Fruit fly (Drosophila melanogaster): Measurements from ENCODE around the gene CG9098.

The CG9098 gene

DNA sequence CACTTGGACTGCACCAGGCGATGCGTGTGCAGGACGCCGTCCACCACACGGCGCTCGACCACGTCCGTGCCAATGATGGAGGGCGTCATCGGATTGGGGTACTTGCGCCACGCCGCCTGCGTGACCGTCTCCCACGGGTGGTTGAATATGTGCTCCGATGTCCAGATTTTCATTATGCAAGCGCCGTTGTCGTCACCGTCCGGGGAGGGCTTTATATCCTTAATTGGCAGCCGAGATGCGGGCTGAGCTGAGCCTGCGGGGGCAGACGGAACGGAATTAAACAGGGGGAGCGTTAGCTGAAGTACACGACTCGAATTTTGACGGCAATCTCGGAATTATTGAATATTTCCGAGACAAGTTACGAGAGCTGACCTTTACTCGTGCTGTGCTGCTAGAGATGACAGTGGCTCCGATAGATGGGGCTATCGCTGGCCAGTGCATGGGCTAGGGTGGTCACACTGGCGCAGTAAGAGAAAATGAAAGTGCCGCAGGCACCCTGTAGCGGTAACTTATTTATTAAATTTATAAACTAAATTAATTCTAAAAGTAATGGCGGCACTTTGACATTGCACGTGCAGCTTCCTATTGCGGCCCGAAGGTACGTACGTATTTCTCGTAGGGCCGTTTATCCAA, 35.5 kb upstream of the CG9098 start, which contains the start of gene IPIP:
Gene IPIP, plus strand, starts transcription at position 475 of the 633 bp plus-strand sequence.
- TF ChIP-seq CG1620 (GFP tag; optimal IDR thresholded peaks at IDR 0.05) (peak; percentile 17), Clk (GFP tag; optimal IDR thresholded peaks at IDR 0.05) (no peak), bab1 (GFP tag; optimal IDR thresholded peaks at IDR 0.05) (peak; percentile 72), Crg-1 (GFP tag; optimal IDR thresholded peaks at IDR 0.05) (no peak), CG7045 (GFP tag; optimal IDR thresholded peaks at IDR 0.05) (no peak), CG12768 (GFP tag; optimal IDR thresholded peaks at IDR 0.05) (peak; percentile 32), tj (GFP tag; optimal IDR thresholded peaks at IDR 0.05) (peak; percentile 25), Hr96 (GFP tag; optimal IDR thresholded peaks at IDR 0.05) (peak; percentile 3), CG7101 (tag; optimal IDR thresholded peaks at IDR 0.05) (peak; percentile 54), Mnt (GFP tag; optimal IDR thresholded peaks at IDR 0.05) (peak; percentile 91), cic (GFP tag; optimal IDR thresholded peaks at IDR 0.05) (peak; percentile 2), pad (GFP tag; optimal IDR thresholded peaks at IDR 0.05) (peak; percentile 44), CG5204 (GFP tag; optimal IDR thresholded peaks at IDR 0.05) (no peak), CG11617 (GFP tag; optimal IDR thresholded peaks at IDR 0.05) (peak; percentile 35), cnc (optimal IDR thresholded peaks at IDR 0.05) (no peak), toe (GFP tag; optimal IDR thresholded peaks at IDR 0.05) (no peak), CG33017 (tag; optimal IDR thresholded peaks at IDR 0.05) (no peak), kay (GFP tag; ENCODE audit: borderline replicate concordance) (no peak), CG14711 (tag; optimal IDR thresholded peaks at IDR 0.05) (peak; percentile 20), ovo (GFP tag; optimal IDR thresholded peaks at IDR 0.05) (peak; percentile 43)

DNA sequence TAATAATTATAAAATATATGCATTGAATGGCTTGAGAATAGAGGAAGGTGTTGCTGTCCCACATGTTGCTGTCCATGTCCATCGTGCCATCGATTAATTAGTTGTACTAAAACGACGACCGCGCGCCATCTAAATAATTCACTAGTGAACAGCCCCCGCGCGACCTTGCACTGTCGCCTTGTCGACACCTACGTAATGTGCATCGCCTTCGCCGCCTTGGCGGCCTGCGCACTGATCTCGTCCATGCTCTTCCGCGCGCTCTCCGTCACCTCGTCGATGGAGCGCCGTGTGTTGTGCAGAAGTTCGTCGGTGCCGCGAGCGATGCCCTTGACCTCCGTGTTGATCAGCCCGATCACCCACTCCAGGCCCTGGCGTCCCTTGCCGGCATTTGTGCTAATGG, 34.7 kb upstream of the CG9098 start:
- TF ChIP-seq CG33017 (tag; optimal IDR thresholded peaks at IDR 0.05) (no peak), cnc (optimal IDR thresholded peaks at IDR 0.05) (no peak), CG11617 (GFP tag; optimal IDR thresholded peaks at IDR 0.05) (no peak), Hr96 (GFP tag; optimal IDR thresholded peaks at IDR 0.05) (no peak)

DNA sequence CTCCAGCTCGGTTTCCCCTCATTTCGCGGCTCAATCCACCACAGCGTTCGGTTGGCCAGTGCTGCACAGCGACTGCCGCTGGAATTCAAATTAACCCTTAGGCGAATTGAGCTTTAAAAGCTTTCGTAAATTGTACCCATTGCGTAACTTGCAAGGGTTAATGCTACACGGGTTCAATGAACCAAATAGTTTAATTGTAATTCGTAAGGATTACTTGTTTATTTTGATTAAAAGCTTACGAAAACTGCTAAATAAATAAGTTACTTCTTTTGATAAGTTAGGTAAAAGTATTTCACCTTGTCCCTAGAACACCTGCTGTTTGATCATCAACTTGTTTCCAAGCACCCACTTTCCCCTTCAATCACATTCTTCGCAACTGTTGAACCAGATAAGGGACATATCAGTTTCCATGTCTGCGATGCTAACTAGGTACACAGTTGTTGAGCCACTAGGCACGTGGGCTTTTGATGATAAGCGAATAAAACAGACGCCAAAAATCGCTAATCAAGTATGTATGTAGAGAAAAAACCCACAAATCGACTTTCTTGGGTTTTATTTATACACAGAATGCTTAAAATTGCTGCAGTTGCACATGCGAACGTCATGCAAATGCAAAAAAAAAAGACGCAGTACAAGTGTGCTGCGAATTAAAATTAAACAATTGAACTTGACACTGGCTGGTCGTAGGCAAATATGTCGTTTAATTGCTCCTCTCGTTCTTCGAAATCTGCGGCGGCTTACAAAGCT, 34.0 kb upstream of the CG9098 start, which contains the start of gene Pfas:
Gene Pfas, minus strand, starts transcription at position 79 of the 747 bp plus-strand sequence.
- TF ChIP-seq cic (GFP tag; optimal IDR thresholded peaks at IDR 0.05) (peak; percentile 69), ovo (GFP tag; optimal IDR thresholded peaks at IDR 0.05) (no peak), CG1620 (GFP tag; optimal IDR thresholded peaks at IDR 0.05) (peak; percentile 69), Clk (GFP tag; optimal IDR thresholded peaks at IDR 0.05) (peak; percentile 12), toe (GFP tag; optimal IDR thresholded peaks at IDR 0.05) (no peak), kay (GFP tag; ENCODE audit: borderline replicate concordance) (no peak), cnc (optimal IDR thresholded peaks at IDR 0.05) (no peak), pad (GFP tag; optimal IDR thresholded peaks at IDR 0.05) (peak; percentile 100), CG12768 (GFP tag; optimal IDR thresholded peaks at IDR 0.05) (peak; percentile 62), Crg-1 (GFP tag; optimal IDR thresholded peaks at IDR 0.05) (peak; percentile 89), CG7101 (tag; optimal IDR thresholded peaks at IDR 0.05) (peak; percentile 85), Hr96 (GFP tag; optimal IDR thresholded peaks at IDR 0.05) (peak; percentile 72), CG11617 (GFP tag; optimal IDR thresholded peaks at IDR 0.05) (peak; percentile 73), CG33017 (tag; optimal IDR thresholded peaks at IDR 0.05) (peak; percentile 76), bab1 (GFP tag; optimal IDR thresholded peaks at IDR 0.05) (peak; percentile 62), CG5204 (GFP tag; optimal IDR thresholded peaks at IDR 0.05) (no peak), tj (GFP tag; optimal IDR thresholded peaks at IDR 0.05) (peak; percentile 97), CG7045 (GFP tag; optimal IDR thresholded peaks at IDR 0.05) (peak; percentile 38), Mnt (GFP tag; optimal IDR thresholded peaks at IDR 0.05) (peak; percentile 85), CG14711 (tag; optimal IDR thresholded peaks at IDR 0.05) (peak; percentile 75)

dm6 chr2L:6045484-6045883, 33.3 kb upstream of the CG9098 start:
- TF ChIP-seq CG7101 (tag; optimal IDR thresholded peaks at IDR 0.05), result no peak
- no peak for TF ChIP-seq pad (GFP tag; optimal IDR thresholded peaks at IDR 0.05)
- no peak for TF ChIP-seq Crg-1 (GFP tag; optimal IDR thresholded peaks at IDR 0.05)
- TF ChIP-seq CG33017 (tag; optimal IDR thresholded peaks at IDR 0.05), result no peak
- TF ChIP-seq cic (GFP tag; optimal IDR thresholded peaks at IDR 0.05), result no peak
- TF ChIP-seq tj (GFP tag; optimal IDR thresholded peaks at IDR 0.05), result no peak

DNA sequence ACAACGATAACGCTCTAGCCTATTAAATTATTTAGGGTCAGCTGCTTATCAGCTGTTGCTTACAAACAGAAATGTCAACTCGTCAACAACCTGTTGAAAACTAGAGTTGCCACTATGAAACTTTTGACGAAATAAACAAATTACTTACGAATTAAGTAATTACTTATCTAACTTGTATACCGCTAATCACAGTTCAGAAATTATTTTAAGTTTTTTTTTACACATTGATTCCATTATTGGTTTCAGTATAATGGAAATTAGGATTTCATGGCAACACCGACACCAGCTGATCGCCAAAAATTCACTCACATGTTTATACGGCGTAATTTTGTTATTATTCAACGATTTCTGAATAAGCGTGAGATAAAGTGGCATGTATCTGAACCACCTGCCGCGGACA, 25.7 kb upstream of the CG9098 start, which contains the start of the genes CG9117 and CG31643:
Gene CG9117, minus strand, starts transcription at position 73 of the 400 bp plus-strand sequence.
Gene CG31643, plus strand, starts transcription at position 288 of the 400 bp plus-strand sequence.
- TF ChIP-seq Crg-1 (GFP tag; optimal IDR thresholded peaks at IDR 0.05) (peak; percentile 66), bab1 (GFP tag; optimal IDR thresholded peaks at IDR 0.05) (peak; percentile 90), Hr96 (GFP tag; optimal IDR thresholded peaks at IDR 0.05) (peak; percentile 47), pad (GFP tag; optimal IDR thresholded peaks at IDR 0.05) (peak; percentile 35), CG7101 (tag; optimal IDR thresholded peaks at IDR 0.05) (peak; percentile 79), toe (GFP tag; optimal IDR thresholded peaks at IDR 0.05) (no peak), tj (GFP tag; optimal IDR thresholded peaks at IDR 0.05) (peak; percentile 73), Clk (GFP tag; optimal IDR thresholded peaks at IDR 0.05) (no peak), Mnt (GFP tag; optimal IDR thresholded peaks at IDR 0.05) (peak; percentile 78), CG1620 (GFP tag; optimal IDR thresholded peaks at IDR 0.05) (no peak), ovo (GFP tag; optimal IDR thresholded peaks at IDR 0.05) (peak; percentile 14), CG11617 (GFP tag; optimal IDR thresholded peaks at IDR 0.05) (peak; percentile 81), CG33017 (tag; optimal IDR thresholded peaks at IDR 0.05) (peak; percentile 62), CG14711 (tag; optimal IDR thresholded peaks at IDR 0.05) (peak; percentile 100), CG7045 (GFP tag; optimal IDR thresholded peaks at IDR 0.05) (peak; percentile 40), CG5204 (GFP tag; optimal IDR thresholded peaks at IDR 0.05) (peak; percentile 49), cnc (optimal IDR thresholded peaks at IDR 0.05) (peak in 1 of 2 experiments; percentile 17), cic (GFP tag; optimal IDR thresholded peaks at IDR 0.05) (peak; percentile 36), kay (GFP tag; ENCODE audit: borderline replicate concordance) (no peak), CG12768 (GFP tag; optimal IDR thresholded peaks at IDR 0.05) (peak; percentile 66)

All from whole organism, adult.